Fruit fly (Drosophila melanogaster) Kc167 (cell line): ENCODE results near the gene Fer3HCH.

Source experiments
- Myc ChIP-seq: fragments of >200 bp; optimal IDR thresholded peaks from 2 replicates; lab custom pipeline; 2017; ENCODE audit warnings: missing external identifiers
- Sin3A ChIP-seq: fragments of >200 bp; optimal IDR thresholded peaks from 2 replicates; lab custom pipeline; 2018; ENCODE audit warnings: missing external identifiers
- insv ChIP-seq: fragments of >200 bp; optimal IDR thresholded peaks from 3 replicates; lab custom pipeline; 2018; ENCODE audit warnings: missing external identifiers
- psq ChIP-seq: fragments of >200 bp; optimal IDR thresholded peaks from 2 replicates; lab custom pipeline; 2017; ENCODE audit warnings: missing external identifiers
- ttk ChIP-seq: sonication (Bioruptor generic); optimal IDR thresholded peaks from 2 replicates; lab custom pipeline; 2017; ENCODE audit warnings: missing external identifiers

- TF ChIP-seq psq (lab: Kevin White, UChicago) (no peak), insv (no peak), ttk (no peak), Myc (no peak), Sin3A (lab: Kevin White, UChicago) (no peak)
These were observed 2.8 kb downstream of the Fer3HCH start for dm6 chrX:13105220-13105619.
